Worm (Caenorhabditis elegans) whole organism, late embryonic: Measurements from ENCODE around the gene nhr-19.

Source experiments
- C38D4.7 ChIP-seq: fragments of 200-800 bp; sonication (Bioruptor generic); optimal IDR thresholded peaks from 2 replicates; lab custom pipeline; 2018; ENCODE audit warnings: mild to moderate bottlenecking, missing genetic modification characterization, moderate library complexity, missing compliant biosample characterization
- K09A11.1 ChIP-seq: sonication (generic microtip); optimal IDR thresholded peaks from 2 replicates; lab custom pipeline; 2017; ENCODE audit warnings: antibody characterized with exemption, mild to moderate bottlenecking, missing genetic modification characterization, missing compliant biosample characterization; ENCODE audit not compliant: insufficient read depth
- T23F11.4 ChIP-seq: fragments of 200-800 bp; sonication (Bioruptor generic); optimal IDR thresholded peaks from 2 replicates; lab custom pipeline; 2018; ENCODE audit warnings: mild to moderate bottlenecking, missing genetic modification characterization, missing compliant biosample characterization
- Y22D7AL.16 ChIP-seq: sonication (generic microtip); optimal IDR thresholded peaks from 2 replicates; lab custom pipeline; 2016; ENCODE audit warnings: missing genetic modification characterization, missing compliant biosample characterization
- ahr-1 ChIP-seq: sonication (generic microtip); optimal IDR thresholded peaks from 2 replicates; lab custom pipeline; 2016; ENCODE audit warnings: missing genetic modification characterization, missing compliant biosample characterization
- ama-1 ChIP-seq: fragments of 150-350 bp; optimal IDR thresholded peaks from 2 replicates; lab custom pipeline; 2014
- ceh-18 ChIP-seq: sonication (generic microtip); optimal IDR thresholded peaks from 2 replicates; lab custom pipeline; 2016; ENCODE audit warnings: missing genetic modification characterization, missing compliant biosample characterization
- ceh-19 ChIP-seq: fragments of 200-800 bp; sonication (Bioruptor generic); optimal IDR thresholded peaks from 2 replicates; lab custom pipeline; 2018; ENCODE audit warnings: mild to moderate bottlenecking, missing genetic modification characterization, missing compliant biosample characterization
- ceh-24 ChIP-seq: sonication (generic microtip); optimal IDR thresholded peaks from 2 replicates; lab custom pipeline; 2016; ENCODE audit warnings: mild to moderate bottlenecking, missing genetic modification characterization, missing compliant biosample characterization
- ceh-30 ChIP-seq: fragments of 150-350 bp; optimal IDR thresholded peaks from 2 replicates; lab custom pipeline; 2014; ENCODE audit warnings: missing biosample characterization, missing genetic modification characterization
- ceh-31 ChIP-seq: sonication (generic microtip); optimal IDR thresholded peaks from 2 replicates; lab custom pipeline; 2016; ENCODE audit warnings: missing genetic modification characterization, missing compliant biosample characterization
- ceh-34 ChIP-seq: sonication (generic microtip); optimal IDR thresholded peaks from 2 replicates; lab custom pipeline; 2016; ENCODE audit warnings: mild to moderate bottlenecking, missing genetic modification characterization, missing compliant biosample characterization
- ceh-45 ChIP-seq: fragments of 200-800 bp; sonication (Bioruptor generic); IDR thresholded peaks from 2 replicates; pipeline ENCODE4 v1.3.6; 2022; ENCODE audit warnings: missing genetic modification reagents, missing genetic modification characterization, missing compliant biosample characterization
- ceh-48 ChIP-seq: sonication (generic microtip); optimal IDR thresholded peaks from 2 replicates; lab custom pipeline; 2016; ENCODE audit warnings: missing genetic modification characterization, inconsistent platforms, missing compliant biosample characterization
- ceh-6 ChIP-seq: fragments of 200-800 bp; sonication (Bioruptor generic); optimal IDR thresholded peaks from 2 replicates; lab custom pipeline; 2018; ENCODE audit warnings: mild to moderate bottlenecking, missing genetic modification characterization, missing compliant biosample characterization
- ceh-9 ChIP-seq: sonication (generic microtip); optimal IDR thresholded peaks from 2 replicates; lab custom pipeline; 2016; ENCODE audit warnings: mild to moderate bottlenecking, missing genetic modification characterization, inconsistent platforms, missing compliant biosample characterization
- dmd-4 ChIP-seq: sonication (generic microtip); optimal IDR thresholded peaks from 2 replicates; lab custom pipeline; 2016; ENCODE audit warnings: borderline replicate concordance, missing genetic modification characterization, missing compliant biosample characterization
- dve-1 ChIP-seq: sonication (generic microtip); optimal IDR thresholded peaks from 2 replicates; lab custom pipeline; 2017; ENCODE audit warnings: antibody characterized with exemption, mild to moderate bottlenecking, missing genetic modification characterization, missing compliant biosample characterization
- elt-2 ChIP-seq: sonication (generic microtip); optimal IDR thresholded peaks from 2 replicates; lab custom pipeline; 2016; ENCODE audit warnings: missing genetic modification reagents, missing genetic modification characterization, missing compliant biosample characterization
- elt-4 ChIP-seq: sonication (generic microtip); optimal IDR thresholded peaks from 2 replicates; lab custom pipeline; 2016; ENCODE audit warnings: missing genetic modification characterization, missing compliant biosample characterization
- ets-4 ChIP-seq: sonication (generic microtip); optimal IDR thresholded peaks from 2 replicates; lab custom pipeline; 2016; ENCODE audit warnings: missing genetic modification characterization, missing compliant biosample characterization
- eyg-1 ChIP-seq: sonication (generic microtip); optimal IDR thresholded peaks from 2 replicates; lab custom pipeline; 2016; ENCODE audit warnings: missing genotype, missing genetic modification characterization, missing compliant biosample characterization
- fkh-10 ChIP-seq: fragments of 150-350 bp; optimal IDR thresholded peaks from 2 replicates; lab custom pipeline; 2014; ENCODE audit warnings: missing biosample characterization, missing genetic modification reagents, missing genetic modification characterization
- hlh-15 ChIP-seq: sonication (generic microtip); optimal IDR thresholded peaks from 2 replicates; lab custom pipeline; 2016; ENCODE audit warnings: missing genetic modification characterization, missing compliant biosample characterization
- hlh-30 ChIP-seq: sonication (generic microtip); optimal IDR thresholded peaks from 2 replicates; lab custom pipeline; 2017; ENCODE audit warnings: antibody characterized with exemption, missing genetic modification characterization, missing compliant biosample characterization; ENCODE audit not compliant: insufficient read depth
- hlh-6 ChIP-seq: sonication (generic microtip); optimal IDR thresholded peaks from 2 replicates; lab custom pipeline; 2016; ENCODE audit warnings: missing genotype, missing genetic modification characterization, missing compliant biosample characterization
- hlh-8 ChIP-seq: sonication (generic microtip); optimal IDR thresholded peaks from 2 replicates; lab custom pipeline; 2016; ENCODE audit warnings: missing genotype, missing genetic modification characterization, missing compliant biosample characterization
- lim-6 ChIP-seq: sonication (generic microtip); optimal IDR thresholded peaks from 2 replicates; lab custom pipeline; 2016; ENCODE audit warnings: missing genetic modification characterization, missing compliant biosample characterization
- madf-2 ChIP-seq: sonication (generic microtip); optimal IDR thresholded peaks from 2 replicates; lab custom pipeline; 2017; ENCODE audit warnings: missing genetic modification characterization, missing compliant biosample characterization
- nfya-1 ChIP-seq: sonication (generic microtip); optimal IDR thresholded peaks from 2 replicates; lab custom pipeline; 2017; ENCODE audit warnings: missing genetic modification characterization, mild to moderate bottlenecking, missing compliant biosample characterization, antibody characterized with exemption, moderate library complexity
- nhr-11 ChIP-seq: fragments of 150-350 bp; optimal IDR thresholded peaks from 2 replicates; lab custom pipeline; 2014; ENCODE audit warnings: missing biosample characterization, missing genetic modification characterization
- nhr-232 ChIP-seq: sonication (generic microtip); optimal IDR thresholded peaks from 2 replicates; lab custom pipeline; 2016; ENCODE audit warnings: missing genetic modification characterization, missing compliant biosample characterization
- npax-4 ChIP-seq: sonication (generic microtip); optimal IDR thresholded peaks from 2 replicates; lab custom pipeline; 2016; ENCODE audit warnings: missing genetic modification characterization, missing compliant biosample characterization
- odd-2 ChIP-seq: sonication (generic microtip); optimal IDR thresholded peaks from 2 replicates; lab custom pipeline; 2017; ENCODE audit warnings: antibody characterized with exemption, mild to moderate bottlenecking, missing genetic modification characterization, missing compliant biosample characterization
- pat-9 ChIP-seq: fragments of 200-800 bp; sonication (Bioruptor generic); optimal IDR thresholded peaks from 2 replicates; lab custom pipeline; 2018; ENCODE audit warnings: mild to moderate bottlenecking, missing genetic modification characterization, moderate library complexity, missing compliant biosample characterization
- pax-1 ChIP-seq: fragments of 150-350 bp; optimal IDR thresholded peaks from 2 replicates; lab custom pipeline; 2014; ENCODE audit warnings: missing biosample characterization, missing genetic modification characterization
- pha-2 ChIP-seq: sonication (generic microtip); optimal IDR thresholded peaks from 2 replicates; lab custom pipeline; 2017; ENCODE audit warnings: mild to moderate bottlenecking, missing genetic modification characterization, missing compliant biosample characterization
- pha-4 ChIP-seq: fragments of 150-350 bp; optimal IDR thresholded peaks from 2 replicates; lab custom pipeline; 2018; ENCODE audit warnings: missing biosample characterization, missing genetic modification reagents, missing genetic modification characterization
- pqm-1 ChIP-seq: sonication (generic microtip); optimal IDR thresholded peaks from 2 replicates; lab custom pipeline; 2016; ENCODE audit warnings: missing genetic modification characterization, missing compliant biosample characterization
- rnt-1 ChIP-seq: sonication (generic microtip); optimal IDR thresholded peaks from 2 replicates; lab custom pipeline; 2016; ENCODE audit warnings: missing genetic modification characterization, missing compliant biosample characterization
- syd-9 ChIP-seq: sonication (generic microtip); optimal IDR thresholded peaks from 2 replicates; lab custom pipeline; 2016; ENCODE audit warnings: mild to moderate bottlenecking, missing genetic modification characterization, moderate library complexity, missing compliant biosample characterization
- tbx-2 ChIP-seq: sonication (generic microtip); optimal IDR thresholded peaks from 2 replicates; lab custom pipeline; 2016; ENCODE audit warnings: missing genetic modification characterization, missing compliant biosample characterization
- tbx-7 ChIP-seq: sonication (generic microtip); optimal IDR thresholded peaks from 2 replicates; lab custom pipeline; 2016; ENCODE audit warnings: missing genotype, missing genetic modification characterization, missing compliant biosample characterization
- unc-3 ChIP-seq, 2 experiments: fragments of 200-800 bp in 1 of 2; sonication (Bioruptor generic) in 1 of 2; sonication (generic microtip) in 1 of 2; conservative IDR thresholded peaks in 1 of 2; optimal IDR thresholded peaks in 1 of 2; 2 replicates each; pipeline versions ENCODE4 v1.3.6 to Lab custom; 2016 to 2022; ENCODE audit warnings: missing compliant biosample characterization in 2 of 2, missing genetic modification characterization in 2 of 2, missing genetic modification reagents in 1 of 2
- unc-55 ChIP-seq: sonication (generic microtip); optimal IDR thresholded peaks from 2 replicates; lab custom pipeline; 2017; ENCODE audit warnings: missing biosample characterization, missing genetic modification reagents, missing genetic modification characterization
- unc-86 ChIP-seq: sonication (generic microtip); optimal IDR thresholded peaks from 2 replicates; lab custom pipeline; 2016; ENCODE audit warnings: missing genetic modification characterization, missing compliant biosample characterization
- zip-5 ChIP-seq: sonication (generic microtip); optimal IDR thresholded peaks from 2 replicates; lab custom pipeline; 2016; ENCODE audit warnings: missing genetic modification characterization, missing compliant biosample characterization

nhr-19 gene

DNA sequence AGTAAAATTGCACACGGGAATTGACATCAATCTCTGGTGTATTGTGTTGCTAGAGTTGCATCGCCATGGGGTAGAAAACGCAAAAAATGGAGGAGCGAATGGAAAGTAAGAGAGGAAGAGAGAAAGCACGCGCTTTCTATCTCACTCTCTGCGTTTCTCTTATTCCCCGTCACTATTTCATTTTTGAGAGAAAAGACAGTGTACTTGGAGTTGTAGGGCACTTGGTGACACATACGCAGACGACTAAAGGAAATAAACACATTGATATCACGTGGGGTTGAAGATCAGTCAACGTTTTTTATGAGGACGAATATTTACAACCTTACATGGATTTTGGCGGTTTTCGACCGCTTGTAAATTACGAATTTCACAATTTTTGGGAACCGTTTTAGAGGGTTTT is 1.9 kb downstream of the nhr-19 start (continued):
- peak; percentile 52 for TF ChIP-seq dve-1 (tag; lab: Kevin White, UChicago)
- TF ChIP-seq unc-3 (GFP tag; conservative IDR thresholded peaks at IDR 0.05; lab: Robert Waterston, UW): no peak
- TF ChIP-seq unc-3 (tag; optimal IDR thresholded peaks at IDR 0.05; lab: Kevin White, UChicago): no peak
- no peak for TF ChIP-seq npax-4 (tag; lab: Kevin White, UChicago)
- no peak for TF ChIP-seq madf-2 (tag; lab: Kevin White, UChicago)
- no peak for TF ChIP-seq fkh-10
- TF ChIP-seq Y22D7AL.16 (tag; lab: Kevin White, UChicago): no peak
- TF ChIP-seq pax-1 (tag; lab: Kevin White, UChicago): peak; percentile 32
- TF ChIP-seq ceh-6: no peak
- no peak for TF ChIP-seq pha-4 (tag; lab: Kevin White, UChicago)
- no peak for TF ChIP-seq unc-86 (tag; lab: Kevin White, UChicago)
- TF ChIP-seq ama-1: no peak
- no peak for TF ChIP-seq elt-4 (tag; lab: Kevin White, UChicago)
- no peak for TF ChIP-seq ets-4 (tag; lab: Kevin White, UChicago)
- TF ChIP-seq elt-2 (tag; lab: Kevin White, UChicago): peak; percentile 59
- no peak for TF ChIP-seq ceh-24
- peak; percentile 42 for TF ChIP-seq rnt-1
- TF ChIP-seq pha-2 (tag; lab: Kevin White, UChicago): no peak
- TF ChIP-seq tbx-7 (tag; lab: Kevin White, UChicago): no peak
- no peak for TF ChIP-seq hlh-8 (tag; lab: Kevin White, UChicago)
- TF ChIP-seq K09A11.1 (tag; lab: Kevin White, UChicago): no peak
- no peak for TF ChIP-seq odd-2
- TF ChIP-seq hlh-30 (tag; lab: Kevin White, UChicago): peak; percentile 96
- peak; percentile 85 for TF ChIP-seq unc-55 (GFP tag; lab: Kevin White, UChicago)
- TF ChIP-seq ceh-19 (GFP tag; lab: Kevin White, UChicago): no peak
- TF ChIP-seq ceh-48: no peak
- TF ChIP-seq T23F11.4 (GFP tag; lab: Kevin White, UChicago): no peak
- TF ChIP-seq syd-9 (tag; lab: Kevin White, UChicago): no peak
- TF ChIP-seq hlh-6: no peak
- no peak for TF ChIP-seq ceh-45 (GFP tag; lab: Robert Waterston, UW)

DNA sequence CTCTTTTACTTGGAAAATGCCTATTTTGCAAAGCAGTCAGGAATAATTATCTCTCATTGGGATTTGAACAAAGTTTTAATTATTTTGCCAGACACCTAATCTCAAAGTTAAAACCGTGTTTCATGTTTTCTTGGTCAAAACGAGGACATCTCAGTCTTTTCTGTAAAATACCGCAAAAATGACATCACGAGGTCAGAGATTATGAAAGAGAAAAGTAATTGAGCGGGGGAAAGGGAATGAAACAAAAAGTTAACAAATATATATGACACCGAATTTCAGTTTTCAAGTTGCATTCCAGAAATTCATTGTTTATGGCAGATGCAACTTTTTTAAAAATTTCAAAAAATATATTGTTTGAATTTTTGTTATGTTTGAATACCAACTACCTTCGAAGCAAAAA is 2.8 kb downstream of the nhr-19 start:
- no peak for TF ChIP-seq ets-4 (tag; lab: Kevin White, UChicago)
- no peak for TF ChIP-seq pqm-1
- no peak for TF ChIP-seq C38D4.7 (GFP tag; lab: Kevin White, UChicago)
- TF ChIP-seq pha-4 (tag; lab: Kevin White, UChicago): no peak
- no peak for TF ChIP-seq ceh-30 (tag; lab: Kevin White, UChicago)
- TF ChIP-seq ama-1: no peak
- no peak for TF ChIP-seq nhr-11 (tag; lab: Kevin White, UChicago)

DNA sequence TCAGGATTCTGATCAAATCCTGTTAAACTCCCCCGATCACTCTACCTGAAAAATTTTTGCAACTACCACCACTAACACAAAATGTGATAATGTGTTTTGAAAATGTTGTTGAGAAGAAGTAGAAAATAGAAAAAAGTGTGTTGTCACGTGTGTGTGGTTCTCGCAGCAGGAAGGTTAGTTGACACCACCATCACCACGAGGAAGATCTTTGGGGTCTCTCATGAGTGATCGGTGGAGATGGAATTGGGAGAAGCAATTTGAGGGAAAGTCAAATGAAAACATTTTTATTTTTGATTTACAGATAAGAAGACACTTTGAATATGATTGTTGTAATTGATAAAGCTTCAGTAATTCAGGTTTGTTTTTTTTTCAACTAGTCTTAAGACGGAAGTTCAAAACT is 3.6 kb downstream of the nhr-19 start:
- peak; percentile 40 for TF ChIP-seq hlh-30 (tag; lab: Kevin White, UChicago)
- TF ChIP-seq tbx-2 (tag; lab: Kevin White, UChicago): no peak

DNA sequence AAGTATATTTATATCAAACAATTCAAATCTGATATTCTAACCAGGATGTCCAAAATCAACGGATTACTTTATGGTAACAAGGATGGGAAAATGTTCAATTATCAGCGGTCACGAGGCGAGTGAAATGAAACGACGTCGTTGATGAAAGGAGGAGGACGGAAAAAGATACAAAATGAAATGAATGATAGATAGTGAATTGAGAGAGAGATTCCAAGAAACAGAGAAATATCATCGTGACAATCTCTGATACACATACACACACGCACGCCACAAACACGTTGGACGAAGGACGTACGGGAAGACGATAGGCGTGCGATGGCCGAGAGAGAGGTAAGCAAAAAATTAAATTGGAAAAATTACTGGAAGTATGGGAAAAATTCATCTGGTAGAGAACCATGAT is 4.3 kb downstream of the nhr-19 start:
- TF ChIP-seq ceh-31 (tag; lab: Kevin White, UChicago): no peak
- peak; percentile 76 for TF ChIP-seq unc-55 (GFP tag; lab: Kevin White, UChicago)
- TF ChIP-seq pat-9 (tag; lab: Kevin White, UChicago): no peak
- no peak for TF ChIP-seq K09A11.1 (tag; lab: Kevin White, UChicago)
- no peak for TF ChIP-seq hlh-15 (tag; lab: Kevin White, UChicago)
- peak; percentile 29 for TF ChIP-seq rnt-1
- no peak for TF ChIP-seq ets-4 (tag; lab: Kevin White, UChicago)
- TF ChIP-seq nfya-1: no peak
- no peak for TF ChIP-seq zip-5
- TF ChIP-seq C38D4.7 (GFP tag; lab: Kevin White, UChicago): no peak
- no peak for TF ChIP-seq T23F11.4 (GFP tag; lab: Kevin White, UChicago)
- TF ChIP-seq ceh-18 (tag; lab: Kevin White, UChicago): no peak
- TF ChIP-seq lim-6: no peak
- no peak for TF ChIP-seq ama-1
- no peak for TF ChIP-seq ceh-9 (tag; lab: Kevin White, UChicago)
- no peak for TF ChIP-seq eyg-1 (tag; lab: Kevin White, UChicago)
- no peak for TF ChIP-seq ceh-24
- TF ChIP-seq elt-4 (tag; lab: Kevin White, UChicago): no peak
- TF ChIP-seq nhr-232 (tag; lab: Kevin White, UChicago): no peak
- TF ChIP-seq ceh-34 (tag; lab: Kevin White, UChicago): no peak
- TF ChIP-seq ahr-1 (tag; lab: Kevin White, UChicago): no peak
- no peak for TF ChIP-seq hlh-6
- TF ChIP-seq dmd-4 (tag; lab: Kevin White, UChicago): no peak
